Worm (Caenorhabditis elegans) whole organism, late embryonic: ENCODE data around the gene Y49E10.30.

Experiments used
- K02D7.2 ChIP-seq: sonication (generic microtip); optimal IDR thresholded peaks from 2 replicates; lab custom pipeline; 2017; ENCODE audit warnings: mild to moderate bottlenecking, missing genetic modification characterization, missing compliant biosample characterization
- K09A11.1 ChIP-seq: sonication (generic microtip); optimal IDR thresholded peaks from 2 replicates; lab custom pipeline; 2017; ENCODE audit warnings: antibody characterized with exemption, mild to moderate bottlenecking, missing genetic modification characterization, missing compliant biosample characterization; ENCODE audit not compliant: insufficient read depth
- ama-1 ChIP-seq: fragments of 150-350 bp; optimal IDR thresholded peaks from 2 replicates; lab custom pipeline; 2014
- ceh-18 ChIP-seq: sonication (generic microtip); optimal IDR thresholded peaks from 2 replicates; lab custom pipeline; 2016; ENCODE audit warnings: missing genetic modification characterization, missing compliant biosample characterization
- mec-3 ChIP-seq: sonication (generic microtip); optimal IDR thresholded peaks from 2 replicates; lab custom pipeline; 2016; ENCODE audit warnings: borderline replicate concordance, missing genetic modification characterization, missing compliant biosample characterization
- nfya-1 ChIP-seq: sonication (generic microtip); optimal IDR thresholded peaks from 2 replicates; lab custom pipeline; 2017; ENCODE audit warnings: missing genetic modification characterization, mild to moderate bottlenecking, missing compliant biosample characterization, antibody characterized with exemption, moderate library complexity
- pax-1 ChIP-seq: fragments of 150-350 bp; optimal IDR thresholded peaks from 2 replicates; lab custom pipeline; 2014; ENCODE audit warnings: missing biosample characterization, missing genetic modification characterization

- TF ChIP-seq ama-1 (lab: Kevin White, UChicago) (no peak), K02D7.2 (tag; lab: Kevin White, UChicago) (no peak), ceh-18 (tag; lab: Kevin White, UChicago) (no peak), mec-3 (no peak), K09A11.1 (tag; lab: Kevin White, UChicago) (no peak), pax-1 (no peak), nfya-1 (tag; lab: Kevin White, UChicago) (no peak)
Measured at ce11 chrIII:12375614-12376013, 11.1 kb upstream of the Y49E10.30 start.
